Fruit fly (Drosophila melanogaster) whole organism, pupa: Measurements from ENCODE around the gene Vsx2.

Experiments used
- CG15710 ChIP-seq: fragments of 200-800 bp; sonication (Bioruptor generic); optimal IDR thresholded peaks from 2 replicates; lab custom pipeline; 2018; ENCODE audit warnings: missing biosample characterization, mild to moderate bottlenecking, missing genetic modification characterization, moderate library complexity
- CG9948 ChIP-seq: fragments of 200-800 bp; sonication (Bioruptor generic); optimal IDR thresholded peaks from 2 replicates; lab custom pipeline; 2018; ENCODE audit warnings: missing biosample characterization, mild to moderate bottlenecking, missing genetic modification characterization, moderate library complexity
- Ets98B ChIP-seq: fragments of 200-800 bp; sonication (Bioruptor generic); IDR thresholded peaks from 2 replicates; pipeline ENCODE4 v1.3.6; 2022; ENCODE audit warnings: missing biosample characterization, missing genetic modification characterization
- Pif1B ChIP-seq: fragments of 200-800 bp; sonication (Bioruptor generic); optimal IDR thresholded peaks from 3 replicates; lab custom pipeline; 2016; ENCODE audit warnings: missing biosample characterization, missing genetic modification characterization
- gl ChIP-seq: fragments of 200-800 bp; sonication (Bioruptor generic); optimal IDR thresholded peaks from 2 replicates; lab custom pipeline; 2018; ENCODE audit warnings: missing biosample characterization, mild to moderate bottlenecking, missing genetic modification characterization

DNA sequence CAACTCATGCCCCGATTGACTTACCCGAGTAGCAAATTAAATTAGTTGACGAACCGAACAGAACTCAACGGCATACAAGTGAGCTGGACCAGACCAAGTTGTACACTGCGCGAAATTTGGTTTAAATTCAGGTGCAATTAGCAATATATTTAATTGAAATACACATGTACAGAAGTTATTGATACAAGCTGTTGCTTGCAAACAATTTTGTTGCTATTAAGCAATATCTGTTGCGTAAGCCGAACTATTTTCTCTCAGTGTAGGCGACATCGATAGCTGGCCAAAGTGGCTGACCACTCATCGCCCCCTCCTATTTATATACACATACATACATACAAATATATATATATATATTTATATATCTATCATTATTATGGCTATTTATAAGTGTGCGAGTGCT, 44.2 kb upstream of the Vsx2 start:
- no peak for TF ChIP-seq gl (tag; lab: Kevin White, UChicago)
- no peak for TF ChIP-seq CG9948 (tag; lab: Kevin White, UChicago)
- no peak for TF ChIP-seq Pif1B
- TF ChIP-seq Ets98B (GFP tag; lab: Robert Waterston, UW) = no peak
- no peak for TF ChIP-seq CG15710 (tag; lab: Kevin White, UChicago)
